Worm (Caenorhabditis elegans) whole organism, L4 larva: ENCODE results near the gene tomm-70.
A peak's percentile ranks its signal among the peaks of the same experiment; 100 is the strongest.

Source experiments
- D1046.2 ChIP-seq: fragments of 200-800 bp; sonication (Bioruptor generic); IDR thresholded peaks from 2 replicates; pipeline ENCODE4 v1.3.6; 2022; ENCODE audit warnings: missing genetic modification characterization, missing compliant biosample characterization
- F26F4.8 ChIP-seq: fragments of 200-800 bp; sonication (Bioruptor generic); conservative IDR thresholded peaks from 2 replicates; pipeline ENCODE4 v1.3.6; 2022; ENCODE audit warnings: missing genetic modification characterization, missing compliant biosample characterization
- F49E8.2 ChIP-seq: sonication (generic microtip); optimal IDR thresholded peaks from 2 replicates; lab custom pipeline; 2016; ENCODE audit warnings: missing compliant biosample characterization, mild to moderate bottlenecking, missing genetic modification characterization, borderline replicate concordance
- T20F7.1 ChIP-seq: fragments of 200-800 bp; sonication (Bioruptor generic); optimal IDR thresholded peaks from 2 replicates; lab custom pipeline; 2018; ENCODE audit warnings: mild to moderate bottlenecking, missing genetic modification characterization, missing compliant biosample characterization
- T26A8.4 ChIP-seq: fragments of 200-800 bp; sonication (Bioruptor generic); IDR thresholded peaks from 2 replicates; pipeline ENCODE4 v1.3.6; 2022; ENCODE audit warnings: missing genetic modification characterization, missing compliant biosample characterization
- Y75B8A.6 ChIP-seq: fragments of 200-800 bp; sonication (Bioruptor generic); IDR thresholded peaks from 2 replicates; pipeline ENCODE4 v1.3.6; 2022; ENCODE audit warnings: missing genetic modification reagents, missing genetic modification characterization, missing compliant biosample characterization
- ZK337.2 ChIP-seq: fragments of 200-800 bp; sonication (Bioruptor generic); IDR thresholded peaks from 2 replicates; pipeline ENCODE4 v1.3.6; 2022; ENCODE audit warnings: missing genetic modification reagents, missing genetic modification characterization, missing compliant biosample characterization
- ceh-20 ChIP-seq: fragments of 200-800 bp; sonication (Bioruptor generic); IDR thresholded peaks from 2 replicates; pipeline ENCODE4 v1.3.6; 2022; ENCODE audit warnings: missing genetic modification reagents, missing genetic modification characterization, missing compliant biosample characterization
- ceh-62 ChIP-seq: sonication (generic microtip); optimal IDR thresholded peaks from 2 replicates; lab custom pipeline; 2017; ENCODE audit warnings: missing biosample characterization, missing genetic modification characterization
- ceh-82 ChIP-seq: sonication (generic microtip); optimal IDR thresholded peaks from 2 replicates; lab custom pipeline; 2017; ENCODE audit warnings: missing biosample characterization, missing genetic modification characterization
- ces-1 ChIP-seq: fragments of 150-350 bp; sonication (generic microtip); optimal IDR thresholded peaks from 4 replicates; lab custom pipeline; 2014; ENCODE audit warnings: missing biosample characterization, missing genetic modification reagents, missing genetic modification characterization
- cey-2 ChIP-seq: sonication (generic microtip); optimal IDR thresholded peaks from 3 replicates; lab custom pipeline; 2017; ENCODE audit warnings: missing genetic modification characterization, mild to moderate bottlenecking, missing compliant biosample characterization, antibody characterized with exemption, borderline replicate concordance; ENCODE audit not compliant: insufficient read depth
- daf-12 ChIP-seq: fragments of 150-350 bp; optimal IDR thresholded peaks from 2 replicates; lab custom pipeline; 2014; ENCODE audit warnings: missing biosample characterization, missing genetic modification reagents, missing genetic modification characterization
- daf-16 ChIP-seq, 3 experiments: sonication (generic microtip); optimal IDR thresholded peaks; 2 replicates each; lab custom pipeline; 2016 to 2017; ENCODE audit warnings: missing genetic modification characterization in 3 of 3, missing genetic modification reagents in 3 of 3, mild to moderate bottlenecking in 2 of 3, missing compliant biosample characterization in 2 of 3, missing biosample characterization in 1 of 3, moderate library complexity in 1 of 3
- dmd-6 ChIP-seq: fragments of 200-800 bp; sonication (Bioruptor generic); IDR thresholded peaks from 2 replicates; pipeline ENCODE4 v1.3.6; 2022; ENCODE audit warnings: missing genetic modification reagents, missing genetic modification characterization, missing compliant biosample characterization
- dpl-1 ChIP-seq: fragments of 150-350 bp; optimal IDR thresholded peaks from 2 replicates; lab custom pipeline; 2014; ENCODE audit warnings: missing biosample characterization, missing genetic modification reagents, missing genetic modification characterization
- dve-1 ChIP-seq: sonication (generic microtip); optimal IDR thresholded peaks from 2 replicates; lab custom pipeline; 2017; ENCODE audit warnings: antibody characterized with exemption, mild to moderate bottlenecking, missing genetic modification characterization, missing compliant biosample characterization; ENCODE audit not compliant: insufficient read depth
- hlh-11 ChIP-seq: fragments of 200-800 bp; sonication (Bioruptor generic); optimal IDR thresholded peaks from 2 replicates; lab custom pipeline; 2018; ENCODE audit warnings: mild to moderate bottlenecking, missing genetic modification characterization, missing compliant biosample characterization
- hlh-30 ChIP-seq: sonication (generic microtip); optimal IDR thresholded peaks from 2 replicates; lab custom pipeline; 2017; ENCODE audit warnings: antibody characterized with exemption, mild to moderate bottlenecking, missing genetic modification characterization, missing compliant biosample characterization; ENCODE audit not compliant: insufficient read depth
- jun-1 ChIP-seq: fragments of 150-350 bp; optimal IDR thresholded peaks from 2 replicates; lab custom pipeline; 2014; ENCODE audit warnings: missing biosample characterization, missing genetic modification reagents, missing genetic modification characterization
- lim-7 ChIP-seq: fragments of 200-800 bp; sonication (Bioruptor generic); IDR thresholded peaks from 2 replicates; pipeline ENCODE4 v1.3.6; 2022; ENCODE audit warnings: missing genetic modification characterization, missing compliant biosample characterization
- lin-15B ChIP-seq: fragments of 150-350 bp; sonication (generic microtip); optimal IDR thresholded peaks from 3 replicates; lab custom pipeline; 2014; ENCODE audit warnings: missing biosample characterization, missing genetic modification characterization
- lsy-2 ChIP-seq, 2 experiments: fragments of 150-350 bp in 1 of 2; sonication (generic microtip) in 1 of 2; optimal IDR thresholded peaks; 2 replicates each; lab custom pipeline; 2014 to 2017; ENCODE audit warnings: missing biosample characterization in 2 of 2, missing genetic modification characterization in 2 of 2
- madf-5 ChIP-seq, 2 experiments: fragments of 200-800 bp; sonication (Bioruptor generic); IDR thresholded peaks; 2 replicates each; pipeline ENCODE4 v1.3.6; 2022; ENCODE audit warnings: missing compliant biosample characterization in 2 of 2, missing genetic modification characterization in 2 of 2
- madf-9 ChIP-seq: fragments of 200-800 bp; sonication (Bioruptor generic); conservative IDR thresholded peaks from 2 replicates; pipeline ENCODE4 v1.3.6; 2022; ENCODE audit warnings: missing genetic modification reagents, missing genetic modification characterization, missing compliant biosample characterization
- mdl-1 ChIP-seq, 2 experiments: fragments of 150-350 bp in 1 of 2; sonication (generic microtip) in 1 of 2; optimal IDR thresholded peaks; 2 replicates each; lab custom pipeline; 2014 to 2017; ENCODE audit warnings: missing biosample characterization in 2 of 2, missing genetic modification characterization in 2 of 2
- mep-1 ChIP-seq: fragments of 150-350 bp; sonication (generic microtip); optimal IDR thresholded peaks from 3 replicates; lab custom pipeline; 2014; ENCODE audit warnings: missing biosample characterization, missing genetic modification characterization
- mes-2 ChIP-seq: sonication (generic microtip); optimal IDR thresholded peaks from 2 replicates; lab custom pipeline; 2016; ENCODE audit warnings: missing genotype, mild to moderate bottlenecking, missing genetic modification characterization, missing compliant biosample characterization; ENCODE audit not compliant: poor library complexity, severe bottlenecking
- mxl-3 ChIP-seq: fragments of 200-800 bp; sonication (Bioruptor generic); optimal IDR thresholded peaks from 2 replicates; lab custom pipeline; 2018; ENCODE audit warnings: mild to moderate bottlenecking, missing genetic modification characterization, missing compliant biosample characterization
- nhr-102 ChIP-seq: sonication (generic microtip); optimal IDR thresholded peaks from 2 replicates; lab custom pipeline; 2016; ENCODE audit warnings: mild to moderate bottlenecking, missing genetic modification characterization, moderate library complexity, missing compliant biosample characterization
- nhr-11 ChIP-seq: fragments of 150-350 bp; optimal IDR thresholded peaks from 2 replicates; lab custom pipeline; 2014; ENCODE audit warnings: missing biosample characterization, missing genetic modification characterization
- nhr-237 ChIP-seq: sonication (generic microtip); optimal IDR thresholded peaks from 2 replicates; lab custom pipeline; 2017; ENCODE audit warnings: missing biosample characterization, missing genetic modification characterization
- nhr-25 ChIP-seq: sonication (generic microtip); optimal IDR thresholded peaks from 2 replicates; lab custom pipeline; 2017; ENCODE audit warnings: missing genetic modification characterization, mild to moderate bottlenecking, missing compliant biosample characterization, antibody characterized with exemption, moderate library complexity, borderline replicate concordance; ENCODE audit not compliant: insufficient read depth
- nhr-28 ChIP-seq: fragments of 150-350 bp; optimal IDR thresholded peaks from 2 replicates; lab custom pipeline; 2014; ENCODE audit warnings: missing biosample characterization, missing genetic modification characterization
- nhr-48 ChIP-seq: sonication (generic microtip); optimal IDR thresholded peaks from 2 replicates; lab custom pipeline; 2016; ENCODE audit warnings: mild to moderate bottlenecking, missing genetic modification characterization, missing compliant biosample characterization
- nhr-6 ChIP-seq: fragments of 150-350 bp; optimal IDR thresholded peaks from 2 replicates; lab custom pipeline; 2014; ENCODE audit warnings: missing biosample characterization, missing genetic modification characterization
- pha-4 ChIP-seq, 2 experiments: fragments of 150-350 bp in 1 of 2; fragments of 200-800 bp in 1 of 2; sonication (Bioruptor generic) in 1 of 2; IDR thresholded peaks in 1 of 2; optimal IDR thresholded peaks in 1 of 2; 2 replicates each; pipeline versions ENCODE4 v1.3.6 to Lab custom; 2014 to 2022; ENCODE audit warnings: missing genetic modification characterization in 2 of 2, missing genetic modification reagents in 2 of 2, missing biosample characterization in 1 of 2, missing compliant biosample characterization in 1 of 2
- rbr-2 ChIP-seq: sonication (generic microtip); optimal IDR thresholded peaks from 2 replicates; lab custom pipeline; 2016; ENCODE audit warnings: missing genotype, missing genetic modification characterization, missing compliant biosample characterization
- sdz-12 ChIP-seq: fragments of 200-800 bp; sonication (Bioruptor generic); optimal IDR thresholded peaks from 2 replicates; lab custom pipeline; 2018; ENCODE audit warnings: mild to moderate bottlenecking, missing genetic modification characterization, missing compliant biosample characterization
- set-16 ChIP-seq: fragments of 200-800 bp; sonication (Bioruptor generic); IDR thresholded peaks from 2 replicates; pipeline ENCODE4 v1.3.6; 2022; ENCODE audit warnings: missing genetic modification reagents, missing genetic modification characterization, missing compliant biosample characterization
- skn-1 ChIP-seq: fragments of 150-350 bp; optimal IDR thresholded peaks from 2 replicates; lab custom pipeline; 2014; ENCODE audit warnings: missing biosample characterization, missing genetic modification characterization
- snpc-1.2 ChIP-seq: fragments of 200-800 bp; sonication (Bioruptor generic); IDR thresholded peaks from 2 replicates; pipeline ENCODE4 v1.3.6; 2022; ENCODE audit warnings: missing genetic modification reagents, missing genetic modification characterization, missing compliant biosample characterization
- tag-97 ChIP-seq: fragments of 200-800 bp; sonication (Bioruptor generic); IDR thresholded peaks from 2 replicates; pipeline ENCODE4 v1.3.6; 2022; ENCODE audit warnings: missing genetic modification characterization, missing compliant biosample characterization
- tra-1 ChIP-seq: fragments of 200-800 bp; sonication (Bioruptor generic); IDR thresholded peaks from 2 replicates; pipeline ENCODE4 v1.3.6; 2022; ENCODE audit warnings: missing genetic modification reagents, missing genetic modification characterization, missing compliant biosample characterization
- unc-62 ChIP-seq, 3 experiments: fragments of 150-350 bp in 1 of 3; sonication (generic microtip); optimal IDR thresholded peaks in 2 of 3; peaks in 1 of 3; 1 replicate in 1 of 3; 2 replicates in 2 of 3; lab custom pipeline; 2014 to 2017; ENCODE audit warnings: missing biosample characterization in 3 of 3, missing genetic modification characterization in 3 of 3, missing genetic modification reagents in 3 of 3, missing genotype in 1 of 3
- zfp-2 ChIP-seq: sonication (generic microtip); optimal IDR thresholded peaks from 2 replicates; lab custom pipeline; 2016; ENCODE audit warnings: mild to moderate bottlenecking, missing genetic modification characterization, missing compliant biosample characterization
- zip-11 ChIP-seq: fragments of 200-800 bp; sonication (Bioruptor generic); IDR thresholded peaks from 2 replicates; pipeline ENCODE4 v1.3.6; 2022; ENCODE audit warnings: missing genetic modification characterization, missing compliant biosample characterization

Gene tomm-70

ce11 chrIII:8782744-8783143, 28.2 kb upstream of the tomm-70 start (continued):
- TF ChIP-seq cey-2 (no peak), tag-97 (GFP tag; lab: Robert Waterston, UW) (no peak), madf-9 (no peak), tra-1 (GFP tag; lab: Robert Waterston, UW) (0 out of 2 replicates have a peak, but pooled peaks have one; percentile 52)

ce11 chrIII:8782080-8782479, 27.5 kb upstream of the tomm-70 start:
- TF ChIP-seq Y75B8A.6 (GFP tag; lab: Robert Waterston, UW) (no peak), mdl-1 (tag; optimal IDR thresholded peaks at IDR 0.05; lab: Kevin White, UChicago) (peak in 1 of 2 experiments; percentile 45), F49E8.2 (tag; lab: Kevin White, UChicago) (no peak), T20F7.1 (GFP tag; lab: Kevin White, UChicago) (no peak), daf-12 (no peak), zip-11 (GFP tag; lab: Robert Waterston, UW) (no peak), ceh-62 (no peak), F26F4.8 (GFP tag; lab: Robert Waterston, UW) (no peak), skn-1 (tag; lab: Kevin White, UChicago) (no peak), set-16 (no peak), nhr-11 (tag; lab: Kevin White, UChicago) (peak; percentile 4), jun-1 (no peak), dpl-1 (peak; percentile 12), nhr-6 (tag; lab: Kevin White, UChicago) (no peak), madf-9 (no peak), hlh-11 (peak; percentile 2), D1046.2 (GFP tag; lab: Robert Waterston, UW) (no peak), nhr-48 (no peak), nhr-25 (no peak), unc-62 (GFP tag; optimal IDR thresholded peaks at IDR 0.05 in 1 of 2; lab: Kevin White, UChicago) (peak in 1 of 2 experiments; percentile 93), unc-62 (tag; optimal IDR thresholded peaks at IDR 0.05; lab: Kevin White, UChicago) (no peak), lin-15B (tag; lab: Kevin White, UChicago) (no peak), sdz-12 (no peak), ZK337.2 (GFP tag; lab: Robert Waterston, UW) (no peak), rbr-2 (peak; percentile 1), lsy-2 (tag; optimal IDR thresholded peaks at IDR 0.05; lab: Kevin White, UChicago) (peak in 1 of 2 experiments; percentile 47), nhr-102 (tag; lab: Kevin White, UChicago) (no peak), pha-4 (GFP tag; IDR thresholded peaks at IDR 0.05; lab: Robert Waterston, UW) (no peak), pha-4 (tag; optimal IDR thresholded peaks at IDR 0.05; lab: Kevin White, UChicago) (no peak), daf-16 (GFP tag; optimal IDR thresholded peaks at IDR 0.05; lab: Kevin White, UChicago) (peak in 1 of 2 experiments; percentile 4), daf-16 (tag; optimal IDR thresholded peaks at IDR 0.05; lab: Kevin White, UChicago) (no peak), zfp-2 (tag; lab: Kevin White, UChicago) (no peak), ceh-82 (tag; lab: Kevin White, UChicago) (no peak), dmd-6 (0 out of 2 replicates have a peak, but pooled peaks have one; percentile 20), nhr-237 (tag; lab: Kevin White, UChicago) (no peak), T26A8.4 (GFP tag; lab: Robert Waterston, UW) (no peak), snpc-1.2 (GFP tag; lab: Robert Waterston, UW) (no peak), hlh-30 (tag; lab: Kevin White, UChicago) (peak; percentile 52)

ce11 chrIII:8780473-8780872, 25.9 kb upstream of the tomm-70 start:
- TF ChIP-seq nhr-11 (tag; lab: Kevin White, UChicago) (peak; percentile 48), dmd-6 (peak; percentile 45; the same call in 1 of the 2 replicates), madf-5 (GFP tag; IDR thresholded peaks at IDR 0.05; lab: Robert Waterston, UW) (no peak), mep-1 (tag; lab: Kevin White, UChicago) (peak; percentile 50), mxl-3 (GFP tag; lab: Kevin White, UChicago) (peak; percentile 74), lim-7 (GFP tag; lab: Robert Waterston, UW) (no peak), ceh-20 (GFP tag; lab: Robert Waterston, UW) (0 out of 2 replicates have a peak, but pooled peaks have one; percentile 8), hlh-11 (peak; percentile 89), unc-62 (GFP tag; optimal IDR thresholded peaks at IDR 0.05 in 1 of 2; lab: Kevin White, UChicago) (peak in 1 of 2 experiments; percentile 99), unc-62 (tag; optimal IDR thresholded peaks at IDR 0.05; lab: Kevin White, UChicago) (no peak), lsy-2 (tag; optimal IDR thresholded peaks at IDR 0.05; lab: Kevin White, UChicago) (peak in 1 of 2 experiments; percentile 43), dve-1 (tag; lab: Kevin White, UChicago) (peak; percentile 33), mes-2 (peak; percentile 9), nhr-28 (tag; lab: Kevin White, UChicago) (peak; percentile 81), ces-1 (GFP tag; lab: Kevin White, UChicago) (no peak)
